Worm (Caenorhabditis elegans): ENCODE results near the gene nlp-34.

The nlp-34 gene

DNA sequence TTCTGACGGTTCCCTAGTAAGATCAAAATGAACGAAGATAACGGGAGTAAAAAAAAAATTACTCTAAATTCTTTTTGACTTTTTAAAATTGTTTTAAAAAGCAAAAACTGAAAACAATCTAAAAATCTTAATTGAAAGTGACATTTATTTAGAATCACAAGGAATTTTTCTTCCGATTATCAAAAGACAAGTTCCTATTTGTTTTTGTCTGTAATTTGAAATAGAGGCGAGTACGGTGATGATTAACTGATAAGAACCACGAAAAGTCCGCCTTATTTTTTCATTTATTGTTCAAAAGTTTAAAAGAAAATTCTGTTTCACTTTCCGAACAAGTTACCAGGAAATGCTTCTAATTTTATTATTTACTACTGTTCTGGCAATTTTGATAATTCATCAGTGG, 29.2 kb downstream of the nlp-34 start, which contains the start of gene dach-1:
TSS of gene dach-1 (plus strand) at position 301 of the 400 bp plus-strand sequence.
- no peak for TF ChIP-seq C06A6.2 (GFP tag; conservative IDR thresholded peaks at IDR 0.05)
- no peak for TF ChIP-seq rpc-1 (optimal IDR thresholded peaks at IDR 0.05)
- no peak for TF ChIP-seq rpc-1 (tag; optimal IDR thresholded peaks at IDR 0.05)
- no peak for TF ChIP-seq nhr-27 (tag; optimal IDR thresholded peaks at IDR 0.05)
- no peak for TF ChIP-seq madf-8 (GFP tag; conservative IDR thresholded peaks at IDR 0.05)
- TF ChIP-seq gei-17 (GFP tag; optimal IDR thresholded peaks at IDR 0.05), result no peak
- TF ChIP-seq xnd-1 (tag; optimal IDR thresholded peaks at IDR 0.05), result no peak
- no peak for TF ChIP-seq B0261.1 (tag; optimal IDR thresholded peaks at IDR 0.05)
- no peak for TF ChIP-seq ceh-100 (GFP tag; IDR thresholded peaks at IDR 0.05)
- TF ChIP-seq Y56A3A.18 (GFP tag; IDR thresholded peaks at IDR 0.05), result no peak
- no peak for TF ChIP-seq die-1 (tag; optimal IDR thresholded peaks at IDR 0.05)
- TF ChIP-seq fkh-3 (tag; optimal IDR thresholded peaks at IDR 0.05), result no peak

DNA sequence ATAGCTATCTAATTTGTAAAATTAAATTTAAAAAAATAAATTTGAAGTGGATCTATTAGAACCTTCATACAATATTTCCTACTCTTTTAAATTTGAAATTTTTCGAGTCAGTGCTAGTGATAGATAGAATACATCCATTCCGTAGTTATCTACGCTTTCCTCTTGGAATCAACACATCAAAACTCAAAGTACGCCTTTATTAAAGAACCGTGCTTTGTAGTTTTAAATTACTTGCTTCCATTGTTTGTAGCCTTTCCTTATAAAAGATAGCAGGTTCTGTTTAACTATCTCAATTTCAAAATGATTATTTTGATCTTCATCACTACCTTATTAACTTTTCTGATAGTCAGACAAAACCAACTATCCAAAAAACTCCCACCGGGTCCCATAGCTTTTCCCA, 33.9 kb downstream of the nlp-34 start, which contains the start of gene cyp-35B3:
TSS of gene cyp-35B3 (plus strand) at position 301 of the 400 bp plus-strand sequence.
- no peak for TF ChIP-seq repo-1 (tag; optimal IDR thresholded peaks at IDR 0.05)
- no peak for TF ChIP-seq bed-1 (GFP tag; IDR thresholded peaks at IDR 0.05)
- no peak for TF ChIP-seq snpc-1.1 (tag; optimal IDR thresholded peaks at IDR 0.05; ENCODE audit: insufficient read depth)
- no peak for TF ChIP-seq ceh-100 (GFP tag; IDR thresholded peaks at IDR 0.05)
- TF ChIP-seq athp-1 (tag; optimal IDR thresholded peaks at IDR 0.05), result no peak
- TF ChIP-seq nfya-2 (GFP tag; IDR thresholded peaks at IDR 0.05), result no peak
- no peak for TF ChIP-seq Y79H2A.3 (GFP tag; conservative IDR thresholded peaks at IDR 0.05)
- TF ChIP-seq tbx-9 (tag; optimal IDR thresholded peaks at IDR 0.05; ENCODE audit: borderline replicate concordance), result no peak
- TF ChIP-seq C06A6.2 (GFP tag; conservative IDR thresholded peaks at IDR 0.05), result no peak
- no peak for TF ChIP-seq ceh-40 (GFP tag; IDR thresholded peaks at IDR 0.05)
- no peak for TF ChIP-seq chd-7 (tag; optimal IDR thresholded peaks at IDR 0.05)
- TF ChIP-seq madf-3 (GFP tag; IDR thresholded peaks at IDR 0.05), result no peak
- TF ChIP-seq C17E4.6 (GFP tag; IDR thresholded peaks at IDR 0.05), result no peak
- TF ChIP-seq Y95B8A.8 (GFP tag; IDR thresholded peaks at IDR 0.05), result no peak
- TF ChIP-seq mcd-1 (GFP tag; IDR thresholded peaks at IDR 0.05), result no peak
- TF ChIP-seq madf-6 (GFP tag; IDR thresholded peaks at IDR 0.05), result no peak
- no peak for TF ChIP-seq K11D2.4 (GFP tag; IDR thresholded peaks at IDR 0.05)

DNA sequence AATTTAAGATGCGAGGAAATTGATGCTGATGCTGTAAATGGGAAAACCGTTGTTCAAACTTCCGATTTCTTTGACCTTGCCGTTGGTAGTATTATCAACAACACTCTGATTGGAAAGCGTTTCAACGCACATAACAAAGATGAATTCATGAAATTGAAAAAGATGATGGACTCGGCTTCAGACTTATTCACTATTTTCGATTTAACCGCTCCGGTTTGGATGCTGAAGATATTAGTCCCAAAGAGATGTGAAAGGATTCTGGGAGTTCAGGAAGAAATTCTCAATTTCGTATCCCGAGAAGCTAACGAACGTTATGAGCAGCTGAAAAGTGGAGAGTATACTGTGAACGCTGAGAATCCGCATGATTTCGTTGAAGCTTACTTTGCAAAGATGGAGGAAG, 35.6 kb downstream of the nlp-34 start:
- no peak for TF ChIP-seq nhr-179 (tag; optimal IDR thresholded peaks at IDR 0.05)
- no peak for TF ChIP-seq mes-4 (tag; optimal IDR thresholded peaks at IDR 0.05)
- TF ChIP-seq let-526 (GFP tag; IDR thresholded peaks at IDR 0.05), result no peak
- no peak for TF ChIP-seq B0019.2 (GFP tag; conservative IDR thresholded peaks at IDR 0.05)
- TF ChIP-seq T26A5.8 (tag; optimal IDR thresholded peaks at IDR 0.05), result no peak
- no peak for TF ChIP-seq attf-5 (GFP tag; optimal IDR thresholded peaks at IDR 0.05)
- no peak for TF ChIP-seq ztf-6 (GFP tag; IDR thresholded peaks at IDR 0.05)
- no peak for TF ChIP-seq Y56A3A.18 (GFP tag; IDR thresholded peaks at IDR 0.05)
- no peak for TF ChIP-seq chd-7 (tag; optimal IDR thresholded peaks at IDR 0.05)
- TF ChIP-seq F52B5.7 (tag; optimal IDR thresholded peaks at IDR 0.05), result no peak
- no peak for TF ChIP-seq nhr-80 (tag; optimal IDR thresholded peaks at IDR 0.05)
- no peak for TF ChIP-seq ekl-4 (GFP tag; IDR thresholded peaks at IDR 0.05)
- no peak for TF ChIP-seq tbx-9 (tag; optimal IDR thresholded peaks at IDR 0.05; ENCODE audit: borderline replicate concordance)
- no peak for TF ChIP-seq rec-8 (tag; optimal IDR thresholded peaks at IDR 0.05)
- TF ChIP-seq B0336.3 (GFP tag; IDR thresholded peaks at IDR 0.05), result no peak
